Worm (Caenorhabditis elegans) whole organism, mixed stage, embryonic: ENCODE data around the gene B0464.9.

Experiments
- M03D4.4 ChIP-seq: sonication (generic microtip); optimal IDR thresholded peaks from 2 replicates; lab custom pipeline; 2017; ENCODE audit warnings: mild to moderate bottlenecking, missing genetic modification characterization, missing compliant biosample characterization
- bed-3 ChIP-seq: fragments of 200-800 bp; sonication (Bioruptor generic); optimal IDR thresholded peaks from 3 replicates; lab custom pipeline; 2018; ENCODE audit warnings: mild to moderate bottlenecking, missing genetic modification characterization, moderate library complexity, missing compliant biosample characterization
- blmp-1 ChIP-seq: fragments of 150-350 bp; optimal IDR thresholded peaks from 2 replicates; lab custom pipeline; 2014; ENCODE audit warnings: missing biosample characterization, missing genetic modification characterization
- ceh-39 ChIP-seq: fragments of 150-350 bp; optimal IDR thresholded peaks from 2 replicates; lab custom pipeline; 2014; ENCODE audit warnings: missing biosample characterization, missing genetic modification characterization
- ceh-43 ChIP-seq: fragments of 200-800 bp; sonication (Bioruptor generic); optimal IDR thresholded peaks from 2 replicates; lab custom pipeline; 2018; ENCODE audit warnings: mild to moderate bottlenecking, missing genetic modification characterization, moderate library complexity, missing compliant biosample characterization
- ceh-83 ChIP-seq: fragments of 200-800 bp; sonication (Bioruptor generic); optimal IDR thresholded peaks from 2 replicates; lab custom pipeline; 2018; ENCODE audit warnings: mild to moderate bottlenecking, missing genetic modification characterization, missing compliant biosample characterization
- ces-1 ChIP-seq: fragments of 150-350 bp; optimal IDR thresholded peaks from 2 replicates; lab custom pipeline; 2014; ENCODE audit warnings: missing biosample characterization, missing genetic modification reagents, missing genetic modification characterization
- cnd-1 ChIP-seq: fragments of 200-800 bp; sonication (Bioruptor generic); optimal IDR thresholded peaks from 2 replicates; lab custom pipeline; 2018; ENCODE audit warnings: mild to moderate bottlenecking, missing genetic modification characterization, missing compliant biosample characterization
- drap-1 ChIP-seq: fragments of 200-800 bp; sonication (Bioruptor generic); optimal IDR thresholded peaks from 3 replicates; lab custom pipeline; 2018; ENCODE audit warnings: mild to moderate bottlenecking, missing genetic modification characterization, missing compliant biosample characterization
- elt-1 ChIP-seq: sonication (generic microtip); optimal IDR thresholded peaks from 2 replicates; lab custom pipeline; 2017; ENCODE audit warnings: missing genetic modification characterization, mild to moderate bottlenecking, missing compliant biosample characterization, antibody characterized with exemption, moderate library complexity, borderline replicate concordance; ENCODE audit not compliant: insufficient read depth
- elt-3 ChIP-seq: fragments of 150-350 bp; optimal IDR thresholded peaks from 2 replicates; lab custom pipeline; 2014; ENCODE audit warnings: missing biosample characterization, missing genetic modification characterization
- flh-1 ChIP-seq: fragments of 200-800 bp; sonication (Bioruptor generic); optimal IDR thresholded peaks from 2 replicates; lab custom pipeline; 2018; ENCODE audit warnings: mild to moderate bottlenecking, missing genetic modification characterization, moderate library complexity, missing compliant biosample characterization
- ham-2 ChIP-seq: fragments of 200-800 bp; sonication (Bioruptor generic); optimal IDR thresholded peaks from 2 replicates; lab custom pipeline; 2018; ENCODE audit warnings: mild to moderate bottlenecking, missing genetic modification characterization, missing compliant biosample characterization
- hlh-1 ChIP-seq: fragments of 150-350 bp; optimal IDR thresholded peaks from 2 replicates; lab custom pipeline; 2014; ENCODE audit warnings: missing biosample characterization, missing genetic modification reagents, missing genetic modification characterization
- lin-13 ChIP-seq: fragments of 150-350 bp; optimal IDR thresholded peaks from 2 replicates; lab custom pipeline; 2014; ENCODE audit warnings: missing biosample characterization, missing genetic modification characterization
- lin-32 ChIP-seq: fragments of 200-800 bp; sonication (Bioruptor generic); optimal IDR thresholded peaks from 2 replicates; lab custom pipeline; 2018; ENCODE audit warnings: mild to moderate bottlenecking, missing genetic modification characterization, missing compliant biosample characterization
- lsy-2 ChIP-seq: fragments of 150-350 bp; optimal IDR thresholded peaks from 2 replicates; lab custom pipeline; 2014; ENCODE audit warnings: missing biosample characterization, missing genetic modification characterization
- mab-5 ChIP-seq: fragments of 150-350 bp; optimal IDR thresholded peaks from 2 replicates; lab custom pipeline; 2014; ENCODE audit warnings: missing biosample characterization, missing genetic modification characterization
- mep-1 ChIP-seq: fragments of 150-350 bp; optimal IDR thresholded peaks from 2 replicates; lab custom pipeline; 2017; ENCODE audit warnings: missing biosample characterization, missing genetic modification reagents, missing genetic modification characterization, inconsistent platforms
- mls-2 ChIP-seq: sonication (generic microtip); optimal IDR thresholded peaks from 2 replicates; lab custom pipeline; 2016; ENCODE audit warnings: mild to moderate bottlenecking, missing genetic modification characterization, moderate library complexity, missing compliant biosample characterization
- nhr-12 ChIP-seq: fragments of 150-350 bp; optimal IDR thresholded peaks from 2 replicates; lab custom pipeline; 2014; ENCODE audit warnings: missing biosample characterization, missing genetic modification characterization
- nhr-2 ChIP-seq: fragments of 150-350 bp; optimal IDR thresholded peaks from 2 replicates; lab custom pipeline; 2014; ENCODE audit warnings: missing biosample characterization, missing genetic modification characterization
- nhr-237 ChIP-seq: fragments of 150-350 bp; optimal IDR thresholded peaks from 2 replicates; lab custom pipeline; 2014; ENCODE audit warnings: missing biosample characterization, missing genetic modification characterization
- nhr-28 ChIP-seq: fragments of 150-350 bp; optimal IDR thresholded peaks from 2 replicates; lab custom pipeline; 2014; ENCODE audit warnings: missing biosample characterization, missing genetic modification characterization
- nhr-76 ChIP-seq: sonication (generic microtip); optimal IDR thresholded peaks from 2 replicates; lab custom pipeline; 2017; ENCODE audit warnings: missing biosample characterization, missing genetic modification characterization
- pha-4 ChIP-seq: fragments of 150-350 bp; optimal IDR thresholded peaks from 2 replicates; lab custom pipeline; 2018; ENCODE audit warnings: missing biosample characterization, missing genetic modification reagents, missing genetic modification characterization
- sem-2 ChIP-seq: fragments of 200-800 bp; sonication (Bioruptor generic); optimal IDR thresholded peaks from 2 replicates; lab custom pipeline; 2018; ENCODE audit warnings: mild to moderate bottlenecking, missing genetic modification characterization, missing compliant biosample characterization
- snpc-4 ChIP-seq: fragments of 150-350 bp; optimal IDR thresholded peaks from 2 replicates; lab custom pipeline; 2014; ENCODE audit warnings: missing biosample characterization, missing genetic modification characterization
- sptf-1 ChIP-seq: sonication (generic microtip); optimal IDR thresholded peaks from 2 replicates; lab custom pipeline; 2017; ENCODE audit warnings: mild to moderate bottlenecking, missing genetic modification characterization, moderate library complexity, missing compliant biosample characterization
- tbx-8 ChIP-seq: fragments of 200-800 bp; sonication (Bioruptor generic); optimal IDR thresholded peaks from 2 replicates; lab custom pipeline; 2018; ENCODE audit warnings: mild to moderate bottlenecking, missing genetic modification characterization, moderate library complexity, missing compliant biosample characterization
- unc-120 ChIP-seq: sonication (generic microtip); optimal IDR thresholded peaks from 2 replicates; lab custom pipeline; 2017; ENCODE audit warnings: missing genetic modification characterization, missing compliant biosample characterization; ENCODE audit not compliant: poor library complexity, severe bottlenecking
- unc-39 ChIP-seq: fragments of 150-350 bp; optimal IDR thresholded peaks from 2 replicates; lab custom pipeline; 2014; ENCODE audit warnings: missing biosample characterization, missing genetic modification characterization
- unc-62 ChIP-seq: fragments of 150-350 bp; optimal IDR thresholded peaks from 2 replicates; lab custom pipeline; 2014; ENCODE audit warnings: missing biosample characterization, missing genetic modification reagents, missing genetic modification characterization
- zip-8 ChIP-seq: fragments of 150-350 bp; optimal IDR thresholded peaks from 2 replicates; lab custom pipeline; 2014; ENCODE audit warnings: missing biosample characterization, missing genetic modification characterization
- ztf-11 ChIP-seq: fragments of 150-350 bp; optimal IDR thresholded peaks from 2 replicates; lab custom pipeline; 2014; ENCODE audit warnings: missing biosample characterization, missing genetic modification characterization

B0464.9 gene

ce11 chrIII:9449831-9450230, 15.7 kb upstream of the B0464.9 start, which contains the start of gene F54C8.6:
F54C8.6 (minus strand) TSS chrIII:9449931.
- TF ChIP-seq lin-13 (tag; lab: Kevin White, UChicago) = no peak
- no peak for TF ChIP-seq hlh-1 (tag; lab: Kevin White, UChicago)
- no peak for TF ChIP-seq tbx-8 (GFP tag; lab: Kevin White, UChicago)
- TF ChIP-seq lsy-2 (tag; lab: Kevin White, UChicago) = no peak
- TF ChIP-seq elt-3 = no peak
- no peak for TF ChIP-seq unc-39
- no peak for TF ChIP-seq nhr-2 (tag; lab: Kevin White, UChicago)
- TF ChIP-seq ces-1 = no peak
- TF ChIP-seq ztf-11 = no peak
- no peak for TF ChIP-seq mep-1 (tag; lab: Kevin White, UChicago)
- no peak for TF ChIP-seq snpc-4 (tag; lab: Kevin White, UChicago)
- TF ChIP-seq ceh-43 = no peak
- no peak for TF ChIP-seq nhr-12 (tag; lab: Kevin White, UChicago)
- TF ChIP-seq nhr-237 = no peak
- TF ChIP-seq ceh-39 = no peak

DNA sequence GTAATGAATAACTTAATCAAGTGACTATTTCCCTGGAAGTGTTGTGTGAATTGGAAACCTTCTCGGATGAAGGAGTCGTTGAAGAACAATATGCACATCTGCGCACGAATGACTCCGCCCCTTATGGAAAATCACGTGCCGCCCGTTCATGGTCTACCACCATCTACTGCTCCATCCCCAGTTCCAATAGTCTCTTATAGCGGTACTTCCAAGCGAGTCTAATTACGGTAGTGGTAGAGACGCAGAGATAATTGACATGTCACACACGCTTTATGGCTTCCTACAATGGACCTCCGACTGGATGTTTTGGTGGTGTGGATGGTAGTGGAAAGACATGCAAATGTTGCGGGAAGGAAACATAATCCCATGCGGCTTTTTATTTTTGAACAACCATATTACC, 14.6 kb upstream of the B0464.9 start:
- TF ChIP-seq mep-1 (tag; lab: Kevin White, UChicago) (peak; percentile 11), blmp-1 (no peak), lsy-2 (tag; lab: Kevin White, UChicago) (peak; percentile 63), ces-1 (peak; percentile 72), sem-2 (no peak), tbx-8 (GFP tag; lab: Kevin White, UChicago) (no peak), nhr-2 (tag; lab: Kevin White, UChicago) (peak; percentile 96), elt-3 (no peak), zip-8 (tag; lab: Kevin White, UChicago) (no peak), sptf-1 (peak; percentile 45), mls-2 (tag; lab: Kevin White, UChicago) (peak; percentile 83), ceh-83 (GFP tag; lab: Kevin White, UChicago) (no peak), snpc-4 (tag; lab: Kevin White, UChicago) (no peak), drap-1 (GFP tag; lab: Kevin White, UChicago) (no peak), ztf-11 (peak; percentile 24), nhr-237 (no peak), hlh-1 (tag; lab: Kevin White, UChicago) (no peak), lin-32 (peak; percentile 5), nhr-12 (tag; lab: Kevin White, UChicago) (no peak), elt-1 (no peak), unc-39 (peak; percentile 16), flh-1 (GFP tag; lab: Kevin White, UChicago) (no peak), ham-2 (GFP tag; lab: Kevin White, UChicago) (peak; percentile 76), unc-120 (tag; lab: Kevin White, UChicago) (no peak), bed-3 (no peak), nhr-28 (tag; lab: Kevin White, UChicago) (no peak), unc-62 (GFP tag; lab: Kevin White, UChicago) (peak; percentile 22), lin-13 (tag; lab: Kevin White, UChicago) (no peak), ceh-39 (no peak), pha-4 (tag; lab: Kevin White, UChicago) (no peak), nhr-76 (no peak), mab-5 (tag; lab: Kevin White, UChicago) (no peak), ceh-43 (peak; percentile 67), M03D4.4 (tag; lab: Kevin White, UChicago) (no peak), cnd-1 (tag; lab: Kevin White, UChicago) (peak; percentile 11)

DNA sequence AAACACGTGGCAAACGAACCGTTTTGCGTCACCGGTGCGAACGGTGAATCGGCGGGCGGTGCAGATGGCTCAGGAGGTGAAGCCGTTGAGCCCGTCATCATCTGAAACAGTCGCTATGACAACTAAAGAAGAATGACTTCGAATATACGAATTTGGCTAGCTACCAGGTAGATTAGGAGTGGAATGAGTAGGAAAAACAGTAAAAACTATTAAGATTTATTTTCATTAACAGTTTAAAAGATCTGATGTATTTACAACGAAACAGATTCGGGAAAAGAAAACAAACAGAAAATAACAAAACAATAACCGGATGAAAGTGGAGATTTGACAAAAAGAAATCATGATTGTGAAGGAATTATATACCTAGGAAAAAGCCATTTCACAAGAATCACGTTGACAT, 11.6 kb upstream of the B0464.9 start, which contains the start of gene F54C8.7:
F54C8.7 (minus strand) TSS at position 101 of the 400 bp plus-strand sequence.
- no peak for TF ChIP-seq nhr-76
- TF ChIP-seq blmp-1 = no peak
- TF ChIP-seq nhr-12 (tag; lab: Kevin White, UChicago) = no peak
- TF ChIP-seq M03D4.4 (tag; lab: Kevin White, UChicago) = no peak
- no peak for TF ChIP-seq ceh-39

ce11 chrIII:9454730-9455129, 10.8 kb upstream of the B0464.9 start:
- TF ChIP-seq unc-62 (GFP tag; lab: Kevin White, UChicago) (no peak), hlh-1 (tag; lab: Kevin White, UChicago) (no peak), ham-2 (GFP tag; lab: Kevin White, UChicago) (no peak), flh-1 (GFP tag; lab: Kevin White, UChicago) (no peak), lin-32 (no peak)
